Worm (Caenorhabditis elegans) whole organism, L4/young adult: Measurements from ENCODE around the gene Y51H7C.1.

Source experiments
- W03F9.2 ChIP-seq: fragments of 150-350 bp; optimal IDR thresholded peaks from 2 replicates; lab custom pipeline; 2014; ENCODE audit warnings: missing biosample characterization, missing genetic modification characterization
- dao-5 ChIP-seq: sonication (generic microtip); optimal IDR thresholded peaks from 2 replicates; lab custom pipeline; 2016; ENCODE audit warnings: missing genotype, missing genetic modification characterization, moderate library complexity, missing compliant biosample characterization
- him-1 ChIP-seq: sonication (generic microtip); optimal IDR thresholded peaks from 2 replicates; lab custom pipeline; 2016; ENCODE audit warnings: missing genotype, missing genetic modification reagents, missing genetic modification characterization, missing compliant biosample characterization

DNA sequence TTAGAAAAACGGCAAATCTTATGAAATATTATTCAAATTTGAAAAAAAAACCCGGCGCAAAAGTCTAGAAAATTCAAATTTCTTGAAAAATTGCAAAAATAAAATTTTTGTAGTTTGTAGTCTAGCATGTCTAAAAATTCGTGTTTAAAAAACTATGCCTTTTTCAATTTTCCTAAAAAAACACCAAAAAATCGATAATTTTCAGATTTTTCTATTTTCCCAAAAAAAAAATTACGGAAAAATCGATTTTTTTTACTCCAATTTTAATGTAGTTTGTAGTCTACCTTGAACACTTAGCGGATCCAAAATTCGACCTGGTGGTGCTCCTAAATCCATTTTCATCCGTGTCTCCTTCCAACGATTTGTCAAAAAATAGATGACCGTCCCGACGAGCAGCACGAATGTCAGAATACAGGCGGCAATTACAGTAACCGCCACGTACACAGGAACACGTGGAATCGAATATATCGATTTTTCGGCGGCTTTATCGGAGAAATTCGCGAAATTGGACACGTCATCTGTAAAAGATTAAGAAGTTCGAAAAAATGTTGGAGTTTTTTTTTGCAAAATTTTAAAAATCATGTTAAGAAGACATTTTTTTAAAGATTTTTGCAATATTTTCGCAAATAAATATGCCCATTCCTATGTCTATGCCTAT, 46.6 kb upstream of the Y51H7C.1 start:
- TF ChIP-seq him-1 (tag; lab: Kevin White, UChicago): no peak
- no peak for TF ChIP-seq W03F9.2 (tag; lab: Kevin White, UChicago)
- TF ChIP-seq dao-5 (tag; lab: Kevin White, UChicago): no peak
